Fruit fly (Drosophila melanogaster) whole organism, larva: ENCODE data around the gene CG31517.

Experiments
- noc ChIP-seq: fragments of 200-800 bp; sonication (Bioruptor generic); optimal IDR thresholded peaks from 3 replicates; lab custom pipeline; 2019; ENCODE audit warnings: missing biosample characterization, mild to moderate bottlenecking, missing genetic modification characterization, moderate library complexity

Gene CG31517

DNA sequence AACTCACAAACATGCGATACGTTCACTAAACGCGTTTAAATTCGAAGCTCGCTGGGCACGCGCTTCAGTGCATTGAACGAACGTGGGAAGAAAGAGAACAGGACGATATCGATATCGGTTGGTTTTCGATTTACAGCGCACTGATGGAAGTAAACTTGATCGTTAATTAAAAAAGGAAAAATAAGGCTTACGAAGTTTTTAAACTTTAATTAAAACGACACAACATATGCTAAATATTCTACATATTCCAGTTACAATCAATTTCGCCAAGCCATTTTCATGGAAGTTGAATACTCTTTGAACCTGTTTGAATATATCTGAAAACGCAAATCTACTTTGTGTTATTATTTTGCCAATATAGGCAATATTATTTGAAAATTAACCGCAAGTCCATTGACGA, 15.9 kb downstream of the CG31517 start, which contains the start of gene Kots:
Gene Kots (minus strand): TSS at position 101 of the 400 bp plus-strand sequence.
- TF ChIP-seq noc, result no peak

DNA sequence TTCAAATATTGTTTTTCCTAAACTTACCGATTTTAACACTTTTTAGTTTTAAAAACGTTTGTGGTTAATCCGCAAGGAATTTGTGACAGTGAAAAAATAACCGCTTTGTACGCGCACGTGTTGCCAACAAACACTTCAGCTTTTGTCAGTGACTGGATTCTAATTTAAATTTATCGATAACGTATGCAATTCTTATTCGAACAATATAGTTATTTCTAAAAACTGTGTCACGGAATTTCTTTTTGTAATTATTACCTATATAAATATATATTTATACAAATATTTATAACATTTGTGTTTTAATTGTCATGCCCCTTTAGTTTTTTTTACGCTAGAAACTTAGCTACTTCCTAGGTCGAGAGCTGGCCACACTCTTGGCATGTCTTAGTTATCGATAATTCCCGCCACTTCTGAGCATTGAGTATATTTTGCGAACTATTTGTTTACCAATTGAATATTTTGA, 16.3 kb downstream of the CG31517 start, which contains the start of gene Orc2:
Gene Orc2 (plus strand): TSS at position 373 of the 463 bp plus-strand sequence.
- no peak for TF ChIP-seq noc

DNA sequence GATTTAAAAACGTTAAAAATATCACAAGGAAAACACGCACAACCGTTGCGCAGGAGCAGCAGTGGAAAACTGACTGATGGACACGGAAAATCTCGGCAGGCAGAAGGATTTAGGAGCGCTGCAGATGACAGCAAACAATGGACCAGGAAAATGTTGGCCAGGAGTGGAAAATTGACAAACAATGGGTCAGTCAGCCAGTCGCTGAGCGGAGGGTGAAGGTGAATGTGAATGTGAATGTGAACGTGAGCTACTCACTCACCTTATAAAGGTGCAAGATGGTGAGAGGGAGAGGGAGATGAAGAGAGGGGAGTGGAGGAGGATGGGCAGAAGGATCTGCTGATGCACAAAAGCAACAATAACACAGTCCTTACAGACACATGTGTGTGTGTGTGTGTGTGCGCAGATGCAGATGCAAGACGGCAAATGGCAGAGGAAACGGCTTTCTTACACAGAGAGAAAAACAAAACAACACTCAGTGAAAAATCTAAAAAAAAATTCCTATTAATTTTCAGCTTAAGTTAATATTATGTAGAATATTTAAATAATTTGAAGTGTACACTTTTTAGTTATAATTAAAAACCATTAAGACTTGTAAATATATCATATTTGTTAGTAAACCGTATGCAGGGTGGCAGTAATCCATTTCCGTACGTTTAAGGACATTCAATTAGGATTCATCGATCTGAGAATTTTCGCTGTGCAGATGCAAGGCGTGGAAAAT, 23.7 kb downstream of the CG31517 start:
- no peak for TF ChIP-seq noc

DNA sequence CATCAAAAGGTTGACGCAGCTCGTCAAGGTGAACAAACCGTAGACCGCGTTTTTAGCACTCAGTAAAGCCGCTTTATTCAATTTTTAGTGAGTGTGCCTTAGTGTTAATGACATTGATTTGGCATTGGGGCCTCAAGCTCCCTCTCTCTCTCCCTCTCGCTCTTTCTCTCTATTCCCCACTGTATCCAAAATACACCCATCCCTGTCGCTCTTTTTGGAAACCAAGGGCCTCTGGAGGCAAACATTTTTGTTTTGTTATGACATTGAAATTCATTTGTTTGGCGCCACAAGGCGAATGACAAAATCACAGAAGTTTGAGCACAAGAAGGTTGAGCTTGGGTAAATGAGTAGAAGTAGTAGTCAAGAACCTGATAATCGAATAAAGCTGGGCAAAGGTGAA, 24.4 kb downstream of the CG31517 start:
- TF ChIP-seq noc, result no peak

DNA sequence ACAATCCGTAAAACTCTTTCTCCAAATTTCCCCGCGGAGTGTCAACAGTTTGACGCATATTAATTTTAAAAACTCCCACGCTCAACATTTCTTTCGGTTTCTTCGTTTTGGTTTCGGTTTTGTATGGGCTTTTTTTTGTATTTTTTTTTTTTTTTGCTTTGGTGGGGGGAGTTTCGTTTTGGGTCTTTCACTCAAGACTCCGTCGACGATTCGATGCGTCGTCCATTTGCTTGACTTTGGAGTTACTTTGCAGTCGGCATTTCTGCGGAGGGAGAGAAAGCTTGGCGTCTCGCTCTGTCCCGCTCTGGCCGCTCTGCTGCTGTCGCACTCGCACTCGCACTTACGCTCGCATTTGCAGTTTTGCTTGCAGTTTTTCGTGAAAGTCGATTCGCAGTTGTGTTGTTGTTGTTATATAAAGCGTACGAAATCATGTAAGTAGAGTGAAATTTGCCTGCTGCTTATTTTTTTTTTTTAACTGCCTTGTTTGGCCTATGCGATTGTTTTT, 26.6 kb downstream of the CG31517 start:
- TF ChIP-seq noc, result no peak

DNA sequence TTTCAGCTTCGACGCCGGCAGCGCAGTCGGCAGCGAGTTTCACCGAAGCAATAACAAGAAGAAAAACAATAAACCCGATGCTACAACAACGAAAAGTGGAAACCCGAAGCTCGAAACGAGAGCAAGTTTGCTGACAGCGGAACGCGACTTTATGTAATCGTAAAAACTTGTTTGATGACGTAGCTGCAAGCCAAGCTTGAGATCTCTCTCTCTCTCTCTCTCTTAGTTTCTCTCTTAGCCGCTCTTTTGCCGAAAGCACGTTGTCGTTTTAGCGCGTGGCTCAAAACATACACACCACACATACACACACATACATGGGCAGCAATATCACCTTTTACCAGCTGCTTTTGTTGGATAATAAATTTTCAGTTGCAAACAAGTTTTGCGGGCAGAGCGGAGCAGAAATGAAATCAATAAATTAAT, 27.9 kb downstream of the CG31517 start:
- no peak for TF ChIP-seq noc

DNA sequence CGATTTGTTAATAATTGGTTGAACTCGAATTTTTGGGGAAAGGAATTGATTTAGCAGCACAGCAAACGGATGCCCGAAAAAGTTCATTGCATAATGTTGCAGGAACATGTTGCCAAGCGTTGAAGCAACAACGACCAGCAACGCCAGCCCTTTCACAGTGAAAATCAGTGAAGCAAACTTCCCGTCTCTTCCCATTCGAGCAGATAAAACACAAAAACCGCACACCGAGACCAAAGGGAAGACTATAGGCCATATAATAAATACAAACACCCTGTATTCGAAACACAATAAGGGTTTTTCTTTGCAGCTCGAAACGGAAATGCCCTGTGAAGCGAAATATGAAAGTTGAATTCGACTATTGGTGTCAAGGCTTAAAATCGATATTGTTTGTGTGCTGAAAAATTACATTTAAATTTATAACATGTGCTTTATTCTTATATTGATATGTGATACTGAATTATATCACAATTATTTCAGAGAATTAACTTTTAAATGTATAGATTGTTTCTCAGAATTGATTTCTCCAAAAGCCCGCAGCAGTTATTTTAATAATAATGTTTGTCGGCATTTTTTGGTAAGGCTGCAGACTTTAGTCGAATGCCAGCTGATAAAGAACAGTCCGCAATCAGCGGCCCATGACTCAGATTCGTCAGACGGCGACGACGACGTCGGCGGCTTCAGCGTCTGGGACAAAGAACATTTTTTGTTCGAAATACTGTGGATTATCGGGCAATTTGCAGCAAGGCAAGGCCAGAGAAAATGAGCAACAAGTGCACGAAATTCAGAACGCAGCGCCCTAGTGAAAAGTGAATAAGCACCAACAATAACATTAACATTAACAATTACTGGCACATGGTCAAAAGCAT, 29.1 kb downstream of the CG31517 start:
- no peak for TF ChIP-seq noc

DNA sequence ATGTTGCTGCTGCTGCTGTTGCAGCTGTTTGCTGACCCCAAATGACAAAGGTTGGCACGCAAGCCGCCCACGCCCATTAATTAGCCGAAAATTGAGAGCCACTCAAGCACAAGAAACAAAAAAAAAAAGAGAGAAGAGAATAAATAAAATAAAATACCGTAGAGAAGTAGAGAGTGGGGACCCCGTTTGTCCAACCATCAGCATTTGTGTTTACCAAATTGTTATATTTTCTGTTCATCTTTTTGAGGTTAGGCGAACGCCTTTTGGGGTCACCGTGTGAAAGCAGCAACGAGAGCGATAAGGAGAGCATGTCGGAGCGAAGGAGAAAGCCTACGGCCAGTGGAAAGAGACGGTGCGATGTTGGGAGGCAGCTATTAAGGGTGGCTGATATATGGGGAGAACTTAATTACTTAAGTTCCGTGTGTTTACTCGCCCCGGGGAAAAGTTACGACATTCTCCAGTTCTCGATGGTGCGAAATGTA, 29.9 kb downstream of the CG31517 start:
- TF ChIP-seq noc, result no peak

DNA sequence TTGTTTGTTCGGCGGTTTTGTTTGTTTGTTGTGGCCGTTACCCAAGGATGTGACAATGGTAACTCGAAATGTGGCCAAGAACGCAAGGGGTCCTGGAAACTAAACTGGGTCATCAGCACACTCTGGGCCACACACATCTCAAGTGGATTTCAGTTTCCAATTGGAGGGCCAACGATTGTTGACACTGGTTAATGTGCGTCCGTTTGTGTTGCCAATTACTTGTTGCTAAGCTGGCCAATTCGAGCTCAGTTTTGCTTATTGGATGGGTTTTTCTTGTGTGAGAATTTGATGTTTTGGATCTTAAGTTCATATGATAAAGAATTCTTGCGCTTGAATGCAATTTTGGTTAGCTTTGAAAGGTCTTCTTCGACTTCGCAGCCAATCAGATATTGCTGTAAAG, 32.7 kb downstream of the CG31517 start:
- TF ChIP-seq noc, result no peak

DNA sequence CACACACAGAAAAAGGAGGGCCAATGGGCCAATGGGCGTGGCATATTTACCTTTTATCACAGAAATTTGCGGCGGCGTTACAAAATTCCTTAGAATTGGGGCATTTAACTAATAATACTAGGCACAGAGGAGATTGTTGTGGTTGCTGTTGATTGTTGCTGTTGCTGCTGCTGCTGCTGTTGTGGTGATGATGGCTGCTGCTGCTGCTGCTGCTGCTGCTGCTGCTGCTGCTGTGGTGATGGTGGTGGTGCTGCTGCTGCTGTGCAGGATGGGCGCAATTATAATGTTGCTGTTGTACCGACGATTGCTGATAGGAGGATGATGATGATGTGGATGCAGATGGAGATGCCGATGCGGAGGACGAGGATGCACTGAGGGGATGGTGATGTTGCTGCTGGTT, 33.4 kb downstream of the CG31517 start:
- TF ChIP-seq noc, result no peak

DNA sequence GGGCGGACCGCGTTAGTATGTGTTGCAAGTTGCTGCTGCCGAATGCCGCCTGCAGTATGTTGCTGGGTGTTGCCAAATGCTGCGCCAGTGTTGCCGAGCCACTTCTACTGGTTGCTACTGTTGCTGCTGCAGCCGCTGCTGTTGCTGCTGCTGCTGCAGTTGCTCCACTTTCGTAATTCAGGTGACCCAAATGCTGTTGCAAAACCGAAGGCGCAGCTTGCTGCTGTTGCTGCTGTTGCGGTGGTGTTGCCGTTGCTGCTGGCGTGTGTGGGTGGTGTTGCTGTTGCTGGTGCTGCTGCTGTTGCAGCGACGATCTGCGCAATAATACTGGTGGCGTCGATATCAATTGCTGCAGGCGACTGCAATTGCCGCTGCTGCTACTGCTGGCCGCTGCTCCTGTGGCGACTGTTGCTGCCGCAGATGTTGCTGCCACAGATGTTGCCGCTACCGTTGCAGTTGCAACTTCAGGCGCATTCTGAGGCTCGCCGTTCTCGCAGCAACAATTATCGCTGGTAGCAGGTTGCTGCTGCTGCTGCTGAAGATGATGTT, 34.2 kb downstream of the CG31517 start:
- no peak for TF ChIP-seq noc

DNA sequence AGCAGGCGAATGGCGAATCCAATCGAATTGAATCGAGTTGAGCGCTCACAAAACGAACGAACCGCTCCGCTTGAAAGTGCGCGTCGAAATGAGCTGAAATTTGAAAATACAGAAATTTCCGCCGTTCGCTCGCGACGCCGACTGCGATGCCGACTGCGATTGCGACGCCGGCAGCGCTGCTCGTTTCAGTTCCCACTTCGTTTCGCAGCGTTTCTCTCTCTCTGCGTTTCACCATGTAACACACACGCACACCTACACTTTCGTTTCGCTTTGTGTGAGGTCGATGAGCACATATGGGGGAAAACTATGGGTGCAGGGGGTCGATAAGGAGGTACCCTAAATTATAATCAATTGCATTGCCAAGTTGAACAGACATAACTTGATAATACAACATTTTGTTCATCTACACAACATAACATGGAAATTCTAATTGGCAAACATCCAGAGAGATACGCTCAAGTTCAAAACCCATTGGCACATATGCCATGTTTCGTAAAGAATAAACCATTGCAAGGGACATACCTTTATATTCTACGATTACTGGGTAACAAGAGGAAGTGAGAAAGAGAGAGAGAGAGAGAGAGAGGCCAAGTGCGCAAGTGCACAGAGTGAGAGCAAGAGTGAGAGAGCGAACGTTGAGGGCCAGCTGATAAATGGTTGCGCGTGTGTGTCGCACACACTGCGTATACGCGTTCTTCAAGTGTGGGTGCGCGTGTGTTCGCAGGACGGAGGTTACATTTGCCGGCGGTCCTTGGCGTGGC, 35.2 kb downstream of the CG31517 start:
- TF ChIP-seq noc, result peak; percentile 94

DNA sequence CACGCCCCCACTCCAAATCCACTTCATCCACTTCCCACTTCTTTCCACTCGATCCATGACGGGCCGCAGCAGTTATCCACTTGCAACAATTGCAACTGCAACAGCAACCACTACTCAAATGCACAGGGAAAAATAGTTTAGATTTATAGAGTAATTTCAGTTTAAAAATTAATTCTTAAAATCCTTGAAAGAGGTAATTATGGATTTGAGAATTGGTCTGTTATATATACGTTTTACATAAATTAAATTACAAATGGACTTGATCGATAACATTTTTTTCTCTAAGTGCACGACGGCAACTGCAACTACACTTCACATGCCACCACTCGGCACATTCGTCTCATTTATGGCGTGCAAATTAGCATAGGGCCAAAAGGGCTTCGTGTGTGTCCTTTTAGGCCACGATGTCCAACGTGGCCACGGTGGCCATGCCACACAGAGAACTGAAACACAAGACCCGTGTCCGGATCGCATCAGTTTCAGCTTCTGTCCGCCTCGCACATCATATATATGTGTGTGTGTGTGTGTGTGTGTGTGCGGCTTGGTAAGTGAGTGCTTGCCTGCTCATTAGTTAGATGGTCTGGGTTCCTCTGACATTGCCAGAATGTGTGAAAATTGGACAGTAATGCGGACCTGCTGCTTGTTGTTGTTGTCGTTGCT, 36.8 kb downstream of the CG31517 start:
- TF ChIP-seq noc, result no peak

DNA sequence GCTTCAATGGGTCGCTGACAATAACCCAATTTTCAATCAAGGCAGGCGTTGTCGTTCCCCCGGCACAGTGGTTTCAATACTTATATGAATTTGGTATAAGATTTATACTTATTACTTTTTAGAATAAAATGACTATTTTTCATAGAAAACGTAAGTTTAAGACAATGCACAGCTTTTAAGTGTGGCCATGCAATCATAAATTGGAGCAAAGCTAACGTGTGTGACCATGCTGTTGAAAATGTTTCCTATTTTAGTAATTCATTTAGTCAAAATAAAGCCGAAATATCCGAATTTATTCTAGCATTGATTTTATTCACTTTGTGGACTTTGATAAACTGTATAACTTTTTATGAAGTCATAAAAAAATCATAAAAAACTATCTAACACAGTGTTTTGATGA, 38.4 kb downstream of the CG31517 start:
- no peak for TF ChIP-seq noc

DNA sequence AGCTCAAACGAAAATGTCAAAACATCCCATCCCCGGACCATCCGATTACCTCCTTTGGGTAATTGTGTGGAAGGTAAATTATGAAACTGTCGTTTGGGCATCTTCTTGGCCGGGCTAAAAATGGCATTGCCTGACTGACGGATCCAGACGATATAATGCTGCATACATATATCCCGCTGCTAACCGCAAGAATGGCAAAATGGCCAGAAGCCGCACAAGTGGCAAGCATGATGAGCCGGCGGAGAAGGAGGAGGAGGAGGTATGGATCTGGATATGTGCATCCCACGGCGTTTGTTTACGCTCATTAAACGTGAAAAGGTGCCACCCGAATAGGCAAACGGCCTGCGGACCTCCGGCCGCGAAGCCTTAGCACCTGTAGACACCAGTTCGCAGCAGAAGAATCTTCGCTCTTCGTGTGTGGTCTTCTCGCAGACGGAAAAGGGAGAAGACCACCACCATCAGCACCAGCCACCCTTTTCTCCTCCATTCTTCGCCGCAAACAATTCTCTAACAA, 40.8 kb downstream of the CG31517 start:
- TF ChIP-seq noc, result no peak
